Fruit fly (Drosophila melanogaster) whole organism, embryonic: ENCODE results near the gene Nup107.

Experiments
- Bdp1 ChIP-seq: fragments of 200-800 bp; sonication (Bioruptor generic); optimal IDR thresholded peaks from 3 replicates; lab custom pipeline; 2016; ENCODE audit warnings: missing biosample characterization, missing genetic modification characterization
- CG10267 ChIP-seq: fragments of 200-800 bp; sonication (Bioruptor generic); optimal IDR thresholded peaks from 2 replicates; lab custom pipeline; 2018; ENCODE audit warnings: missing biosample characterization, mild to moderate bottlenecking, missing genetic modification characterization, moderate library complexity
- CG10543 ChIP-seq: fragments of 200-800 bp; sonication (Bioruptor generic); optimal IDR thresholded peaks from 3 replicates; lab custom pipeline; 2017; ENCODE audit warnings: missing biosample characterization, mild to moderate bottlenecking, missing genetic modification characterization, moderate library complexity
- CG11085 ChIP-seq: fragments of 200-800 bp; sonication (Bioruptor generic); IDR thresholded peaks from 2 replicates; pipeline ENCODE4 v1.3.6; 2022; ENCODE audit warnings: missing biosample characterization, missing genetic modification characterization
- CG11398 ChIP-seq: fragments of 200-800 bp; sonication (Bioruptor generic); optimal IDR thresholded peaks from 2 replicates; lab custom pipeline; 2016; ENCODE audit warnings: missing biosample characterization, missing genetic modification characterization
- CG11456 ChIP-seq: fragments of 200-800 bp; sonication (Bioruptor generic); IDR thresholded peaks from 3 replicates; pipeline ENCODE4 v1.3.6; 2022; ENCODE audit warnings: missing biosample characterization, missing genetic modification characterization
- CG11560 ChIP-seq: fragments of 200-800 bp; sonication (Bioruptor generic); IDR thresholded peaks from 3 replicates; pipeline ENCODE4 v1.3.6; 2022; ENCODE audit warnings: missing biosample characterization, missing genetic modification characterization
- CG12391 ChIP-seq: fragments of 200-800 bp; sonication (Bioruptor generic); optimal IDR thresholded peaks from 3 replicates; lab custom pipeline; 2018; ENCODE audit warnings: missing biosample characterization, mild to moderate bottlenecking, missing genetic modification characterization, moderate library complexity
- CG13287 ChIP-seq: fragments of 200-800 bp; sonication (Bioruptor generic); IDR thresholded peaks from 2 replicates; pipeline ENCODE4 v1.3.6; 2022; ENCODE audit warnings: missing biosample characterization, missing genetic modification characterization; ENCODE audit not compliant: partially characterized antibody
- CG14860 ChIP-seq: fragments of 200-800 bp; sonication (Bioruptor generic); IDR thresholded peaks from 3 replicates; pipeline ENCODE4 v1.3.6; 2022; ENCODE audit warnings: missing biosample characterization, missing genetic modification characterization; ENCODE audit not compliant: partially characterized antibody
- CG15514 ChIP-seq: fragments of 200-800 bp; sonication (Bioruptor generic); optimal IDR thresholded peaks from 3 replicates; lab custom pipeline; 2017; ENCODE audit warnings: missing biosample characterization, missing genetic modification characterization, mild to moderate bottlenecking, moderate library complexity, missing genetic modification reagents
- CG1603 ChIP-seq: fragments of 200-800 bp; sonication (Bioruptor generic); optimal IDR thresholded peaks from 2 replicates; lab custom pipeline; 2019; ENCODE audit warnings: missing biosample characterization, mild to moderate bottlenecking, missing genetic modification characterization, moderate library complexity
- CG2116 ChIP-seq: fragments of 200-800 bp; sonication (Bioruptor generic); optimal IDR thresholded peaks from 3 replicates; lab custom pipeline; 2018; ENCODE audit warnings: missing biosample characterization, mild to moderate bottlenecking, missing genetic modification characterization
- CG2120 ChIP-seq: fragments of 200-800 bp; sonication (Bioruptor generic); optimal IDR thresholded peaks from 3 replicates; lab custom pipeline; 2016; ENCODE audit warnings: missing biosample characterization, missing genetic modification characterization
- CG30403 ChIP-seq: fragments of 200-800 bp; sonication (Bioruptor generic); optimal IDR thresholded peaks from 3 replicates; lab custom pipeline; 2016; ENCODE audit warnings: missing biosample characterization, missing genetic modification characterization
- CG3065 ChIP-seq: fragments of 200-800 bp; sonication (Bioruptor generic); optimal IDR thresholded peaks from 2 replicates; lab custom pipeline; 2016; ENCODE audit warnings: missing biosample characterization, missing genetic modification characterization
- CG4282 ChIP-seq: fragments of 200-800 bp; sonication (Bioruptor generic); optimal IDR thresholded peaks from 2 replicates; lab custom pipeline; 2016; ENCODE audit warnings: missing biosample characterization, missing genetic modification characterization
- CG4424 ChIP-seq: fragments of 200-800 bp; sonication (Bioruptor generic); optimal IDR thresholded peaks from 3 replicates; lab custom pipeline; 2016; ENCODE audit warnings: missing biosample characterization, missing genetic modification characterization
- CG6689 ChIP-seq: fragments of 200-800 bp; sonication (Bioruptor generic); IDR thresholded peaks from 2 replicates; pipeline ENCODE4 v1.3.6; 2022; ENCODE audit warnings: missing biosample characterization, missing genetic modification characterization
- CG6791 ChIP-seq: fragments of 200-800 bp; sonication (Bioruptor generic); IDR thresholded peaks from 3 replicates; pipeline ENCODE4 v1.3.6; 2022; ENCODE audit warnings: missing biosample characterization, missing genetic modification characterization; ENCODE audit not compliant: partially characterized antibody
- CG7928 ChIP-seq: fragments of 200-800 bp; sonication (Bioruptor generic); optimal IDR thresholded peaks from 2 replicates; lab custom pipeline; 2017; ENCODE audit warnings: missing biosample characterization, mild to moderate bottlenecking, missing genetic modification characterization
- CoRest ChIP-seq: fragments of 200-800 bp; sonication (Bioruptor generic); optimal IDR thresholded peaks from 3 replicates; lab custom pipeline; 2018; ENCODE audit warnings: missing biosample characterization, mild to moderate bottlenecking, missing genetic modification characterization, moderate library complexity
- Dek ChIP-seq: fragments of 200-800 bp; sonication (Bioruptor generic); optimal IDR thresholded peaks from 3 replicates; lab custom pipeline; 2019; ENCODE audit warnings: missing biosample characterization, mild to moderate bottlenecking, missing genetic modification characterization, moderate library complexity
- Dll ChIP-seq: fragments of 200-800 bp; sonication (Bioruptor generic); IDR thresholded peaks from 4 replicates; pipeline ENCODE4 v1.3.6; 2022; ENCODE audit warnings: missing biosample characterization, missing genetic modification characterization; ENCODE audit not compliant: partially characterized antibody
- Dp ChIP-seq: fragments of 200-800 bp; sonication (Bioruptor generic); optimal IDR thresholded peaks from 2 replicates; lab custom pipeline; 2018; ENCODE audit warnings: missing biosample characterization, mild to moderate bottlenecking, missing genetic modification characterization, moderate library complexity
- Dref ChIP-seq: fragments of 200-800 bp; sonication (Bioruptor generic); IDR thresholded peaks from 2 replicates; pipeline ENCODE4 v1.3.6; 2022; ENCODE audit warnings: missing biosample characterization, missing genetic modification characterization
- Fer3 ChIP-seq: fragments of 200-800 bp; sonication (Bioruptor generic); optimal IDR thresholded peaks from 2 replicates; lab custom pipeline; 2018; ENCODE audit warnings: missing biosample characterization, mild to moderate bottlenecking, missing genetic modification characterization, moderate library complexity
- GATAe ChIP-seq: fragments of 200-800 bp; sonication (Bioruptor generic); conservative IDR thresholded peaks from 2 replicates; pipeline ENCODE4 v1.3.6; 2022; ENCODE audit warnings: missing biosample characterization, missing genetic modification characterization
- HmgD ChIP-seq: fragments of 200-800 bp; sonication (Bioruptor generic); optimal IDR thresholded peaks from 3 replicates; lab custom pipeline; 2016; ENCODE audit warnings: missing biosample characterization, missing genetic modification characterization
- Hr78 ChIP-seq, 2 experiments: fragments of 200-800 bp in 1 of 2; fragments of >200 bp in 1 of 2; sonication (Bioruptor generic) in 1 of 2; optimal IDR thresholded peaks; 2 replicates each; lab custom pipeline; 2017 to 2019; ENCODE audit warnings: missing biosample characterization in 2 of 2, missing genetic modification characterization in 2 of 2, mild to moderate bottlenecking in 1 of 2, moderate library complexity in 1 of 2
- MESR4 ChIP-seq: fragments of 200-800 bp; sonication (Bioruptor generic); optimal IDR thresholded peaks from 2 replicates; lab custom pipeline; 2018; ENCODE audit warnings: missing biosample characterization, mild to moderate bottlenecking, missing genetic modification characterization, moderate library complexity
- Max ChIP-seq: fragments of 200-800 bp; sonication (Bioruptor generic); optimal IDR thresholded peaks from 2 replicates; lab custom pipeline; 2016; ENCODE audit warnings: missing biosample characterization, mild to moderate bottlenecking, missing genetic modification characterization
- Scr ChIP-seq: fragments of 200-800 bp; sonication (Bioruptor generic); IDR thresholded peaks from 2 replicates; pipeline ENCODE4 v1.3.6; 2022; ENCODE audit warnings: missing biosample characterization, missing genetic modification characterization; ENCODE audit not compliant: partially characterized antibody
- Sin3A ChIP-seq: fragments of >200 bp; optimal IDR thresholded peaks from 2 replicates; lab custom pipeline; 2018
- Sox100B ChIP-seq: fragments of 200-800 bp; sonication (Bioruptor generic); optimal IDR thresholded peaks from 3 replicates; lab custom pipeline; 2018; ENCODE audit warnings: missing biosample characterization, mild to moderate bottlenecking, missing genetic modification characterization
- bbx ChIP-seq: fragments of 200-800 bp; sonication (Bioruptor generic); IDR thresholded peaks from 2 replicates; pipeline ENCODE4 v1.3.6; 2022; ENCODE audit warnings: missing biosample characterization, missing genetic modification characterization; ENCODE audit not compliant: partially characterized antibody
- crol ChIP-seq: fragments of 200-800 bp; sonication (Bioruptor generic); IDR thresholded peaks from 2 replicates; pipeline ENCODE4 v1.3.6; 2022; ENCODE audit warnings: missing biosample characterization, missing genetic modification characterization
- dm ChIP-seq: fragments of 200-800 bp; sonication (Bioruptor generic); optimal IDR thresholded peaks from 3 replicates; lab custom pipeline; 2016; ENCODE audit warnings: missing biosample characterization, missing genetic modification characterization
- dmrt99B ChIP-seq: fragments of 200-800 bp; sonication (Bioruptor generic); optimal IDR thresholded peaks from 2 replicates; lab custom pipeline; 2018; ENCODE audit warnings: missing biosample characterization, mild to moderate bottlenecking, missing genetic modification characterization, moderate library complexity
- nom ChIP-seq: fragments of 200-800 bp; sonication (Bioruptor generic); optimal IDR thresholded peaks from 2 replicates; lab custom pipeline; 2017; ENCODE audit warnings: missing biosample characterization, missing genetic modification characterization, mild to moderate bottlenecking, moderate library complexity, missing genetic modification reagents
- peb ChIP-seq: fragments of 200-800 bp; sonication (Bioruptor generic); IDR thresholded peaks from 2 replicates; pipeline ENCODE4 v1.3.6; 2022; ENCODE audit warnings: missing biosample characterization, missing genetic modification characterization
- prd ChIP-seq, 3 experiments: fragments of >200 bp in 2 of 3; fragments of 200-800 bp in 1 of 3; sonication (Bioruptor generic) in 1 of 3; optimal IDR thresholded peaks in 2 of 3; IDR thresholded peaks in 1 of 3; 2 replicates in 2 of 3; 3 replicates in 1 of 3; pipeline versions ENCODE4 v1.3.6 to Lab custom; 2017 to 2022; ENCODE audit warnings: missing biosample characterization in 1 of 3, missing genetic modification characterization in 1 of 3
- tup ChIP-seq: fragments of 200-800 bp; sonication (Bioruptor generic); optimal IDR thresholded peaks from 2 replicates; lab custom pipeline; 2016; ENCODE audit warnings: missing biosample characterization, mild to moderate bottlenecking, missing genetic modification characterization, moderate library complexity
- unc-4 ChIP-seq: fragments of 200-800 bp; sonication (Bioruptor generic); IDR thresholded peaks from 2 replicates; pipeline ENCODE4 v1.3.6; 2022; ENCODE audit warnings: missing biosample characterization, missing genetic modification characterization; ENCODE audit not compliant: partially characterized antibody
- unpg ChIP-seq: fragments of 200-800 bp; sonication (Bioruptor generic); optimal IDR thresholded peaks from 3 replicates; lab custom pipeline; 2018; ENCODE audit warnings: missing biosample characterization, mild to moderate bottlenecking, missing genetic modification characterization, moderate library complexity
- vfl ChIP-seq: fragments of 200-800 bp; sonication (Bioruptor generic); optimal IDR thresholded peaks from 2 replicates; lab custom pipeline; 2016; ENCODE audit warnings: missing biosample characterization, missing genetic modification characterization
- vnd ChIP-seq: fragments of 200-800 bp; sonication (Bioruptor generic); IDR thresholded peaks from 3 replicates; pipeline ENCODE4 v1.3.6; 2022; ENCODE audit warnings: missing biosample characterization, missing genetic modification characterization; ENCODE audit not compliant: partially characterized antibody
- wdn ChIP-seq: fragments of 200-800 bp; sonication (Bioruptor generic); IDR thresholded peaks from 2 replicates; pipeline ENCODE4 v1.3.6; 2022; ENCODE audit warnings: missing biosample characterization, missing genetic modification characterization
- zen2 ChIP-seq: fragments of 200-800 bp; sonication (Bioruptor generic); IDR thresholded peaks from 3 replicates; pipeline ENCODE4 v1.3.6; 2022; ENCODE audit warnings: missing biosample characterization, missing genetic modification characterization; ENCODE audit not compliant: partially characterized antibody

Nup107 gene

dm6 chr2L:10769708-10770107, 33.8 kb upstream of the Nup107 start, which contains the start of gene CG6724 (continued):
- peak; percentile 37 for TF ChIP-seq CG10267 (tag; lab: Kevin White, UChicago)
- no peak for TF ChIP-seq peb
- no peak for TF ChIP-seq wdn (GFP tag; lab: Robert Waterston, UW)
- TF ChIP-seq CG6791 (GFP tag; lab: Robert Waterston, UW), result peak; percentile 76
- no peak for TF ChIP-seq GATAe (GFP tag; lab: Robert Waterston, UW)
- 0 out of 3 replicates have a peak, but pooled peaks have one; percentile 46 for TF ChIP-seq zen2 (GFP tag; lab: Robert Waterston, UW)
- no peak for TF ChIP-seq CG11398 (GFP tag; lab: Kevin White, UChicago)
- no peak for TF ChIP-seq Dek (tag; lab: Kevin White, UChicago)
- TF ChIP-seq CG12391 (tag; lab: Kevin White, UChicago), result no peak
- no peak for TF ChIP-seq Sox100B
- no peak for TF ChIP-seq Bdp1 (GFP tag; lab: Kevin White, UChicago)
- no peak for TF ChIP-seq CG11085
- TF ChIP-seq vfl (GFP tag; lab: Kevin White, UChicago), result no peak
- TF ChIP-seq CG10543 (GFP tag; lab: Kevin White, UChicago), result no peak
- TF ChIP-seq Dp, result peak; percentile 88
- no peak for TF ChIP-seq CG6689 (GFP tag; lab: Robert Waterston, UW)
- TF ChIP-seq CG15514 (GFP tag; lab: Kevin White, UChicago), result peak; percentile 32
- TF ChIP-seq unpg (GFP tag; lab: Kevin White, UChicago), result no peak
- TF ChIP-seq CG11456 (GFP tag; lab: Robert Waterston, UW), result no peak
- peak; percentile 46; the same call in 2 of the 3 replicates for TF ChIP-seq vnd
- TF ChIP-seq unc-4 (GFP tag; lab: Robert Waterston, UW), result peak; percentile 61
- no peak for TF ChIP-seq Hr78 (GFP tag; optimal IDR thresholded peaks at IDR 0.05; lab: Kevin White, UChicago)
- TF ChIP-seq prd (optimal IDR thresholded peaks at IDR 0.05; lab: Kevin White, UChicago), result no peak
- TF ChIP-seq prd (GFP tag; IDR thresholded peaks at IDR 0.05; lab: Robert Waterston, UW), result no peak
- peak; percentile 46 for TF ChIP-seq Sin3A
- TF ChIP-seq Fer3, result no peak
- TF ChIP-seq CG3065 (GFP tag; lab: Kevin White, UChicago), result no peak
- no peak for TF ChIP-seq CG2120 (GFP tag; lab: Kevin White, UChicago)
- TF ChIP-seq Scr (GFP tag; lab: Robert Waterston, UW), result peak; percentile 68
- peak; percentile 80 for TF ChIP-seq CG13287 (GFP tag; lab: Robert Waterston, UW)
- TF ChIP-seq CG30403, result no peak
- TF ChIP-seq crol, result peak; percentile 51; the same call in 1 of the 2 replicates
- TF ChIP-seq bbx (GFP tag; lab: Robert Waterston, UW), result peak; percentile 88
- TF ChIP-seq HmgD (GFP tag; lab: Kevin White, UChicago), result no peak
- TF ChIP-seq MESR4, result peak; percentile 62
- TF ChIP-seq nom (GFP tag; lab: Kevin White, UChicago), result no peak
- TF ChIP-seq Dref (GFP tag; lab: Robert Waterston, UW), result peak; percentile 95
- TF ChIP-seq CoRest (tag; lab: Kevin White, UChicago), result peak; percentile 4
- peak; percentile 45 for TF ChIP-seq CG14860
- TF ChIP-seq CG4424 (GFP tag; lab: Kevin White, UChicago), result no peak
- TF ChIP-seq CG7928 (GFP tag; lab: Kevin White, UChicago), result no peak
- peak; percentile 92 for TF ChIP-seq CG2116 (GFP tag; lab: Kevin White, UChicago)
- TF ChIP-seq tup (GFP tag; lab: Kevin White, UChicago), result no peak
- no peak for TF ChIP-seq dmrt99B
- TF ChIP-seq dm, result peak; percentile 90
- no peak for TF ChIP-seq CG4282 (GFP tag; lab: Kevin White, UChicago)
- TF ChIP-seq CG1603 (tag; lab: Kevin White, UChicago), result no peak
- peak; percentile 69; the same call in 3 of the 4 replicates for TF ChIP-seq Dll (GFP tag; lab: Robert Waterston, UW)
- no peak for TF ChIP-seq CG11560
- peak; percentile 25 for TF ChIP-seq Max (GFP tag; lab: Kevin White, UChicago)
